Worm (Caenorhabditis elegans) whole organism, L2 larva: Measurements from ENCODE around the gene C06E7.88.

Source experiments
- R02D3.7 ChIP-seq: fragments of 150-350 bp; optimal IDR thresholded peaks from 2 replicates; lab custom pipeline; 2014; ENCODE audit warnings: missing biosample characterization, missing genetic modification characterization
- blmp-1 ChIP-seq: sonication (generic microtip); optimal IDR thresholded peaks from 2 replicates; lab custom pipeline; 2017; ENCODE audit warnings: missing genetic modification characterization, mild to moderate bottlenecking, missing compliant biosample characterization, antibody characterized with exemption, moderate library complexity; ENCODE audit not compliant: insufficient read depth
- fos-1 ChIP-seq: fragments of 150-350 bp; optimal IDR thresholded peaks from 2 replicates; lab custom pipeline; 2014; ENCODE audit warnings: missing biosample characterization, missing genetic modification characterization
- lin-13 ChIP-seq: fragments of 150-350 bp; optimal IDR thresholded peaks from 2 replicates; lab custom pipeline; 2014; ENCODE audit warnings: missing biosample characterization, missing genetic modification reagents, missing genetic modification characterization
- lin-39 ChIP-seq: fragments of 150-350 bp; optimal IDR thresholded peaks from 2 replicates; lab custom pipeline; 2014; ENCODE audit warnings: missing biosample characterization, missing genetic modification reagents, missing genetic modification characterization
- lsy-2 ChIP-seq, 2 experiments: fragments of 150-350 bp in 1 of 2; sonication (generic microtip) in 1 of 2; optimal IDR thresholded peaks; 2 replicates each; lab custom pipeline; 2014 to 2017; ENCODE audit warnings: missing biosample characterization in 2 of 2, missing genetic modification characterization in 2 of 2
- nhr-6 ChIP-seq: fragments of 150-350 bp; optimal IDR thresholded peaks from 2 replicates; lab custom pipeline; 2014; ENCODE audit warnings: missing biosample characterization, missing genetic modification characterization
- unc-62 ChIP-seq: fragments of 150-350 bp; optimal IDR thresholded peaks from 2 replicates; lab custom pipeline; 2014; ENCODE audit warnings: missing biosample characterization, missing genetic modification reagents, missing genetic modification characterization

- no peak for TF ChIP-seq lin-13 (GFP tag; lab: Kevin White, UChicago)
- TF ChIP-seq blmp-1 (tag; lab: Kevin White, UChicago): no peak
- TF ChIP-seq lin-39 (tag; lab: Kevin White, UChicago): no peak
- TF ChIP-seq R02D3.7 (tag; lab: Kevin White, UChicago): no peak
- TF ChIP-seq fos-1 (tag; lab: Kevin White, UChicago): no peak
- no peak for TF ChIP-seq nhr-6 (tag; lab: Kevin White, UChicago)
- no peak for TF ChIP-seq lsy-2 (tag; optimal IDR thresholded peaks at IDR 0.05; lab: Kevin White, UChicago)
- TF ChIP-seq unc-62 (GFP tag; lab: Kevin White, UChicago): no peak
Measured at ce11 chrIV:5820056-5820799, 46.9 kb downstream of the C06E7.88 start.
